Worm (Caenorhabditis elegans) whole organism, L1 larva: ENCODE measurements around the gene sdz-4.
A peak's percentile ranks its signal among the peaks of the same experiment; 100 is the strongest.

ENCODE experiments used
- C16A3.4 ChIP-seq: fragments of 150-350 bp; optimal IDR thresholded peaks from 2 replicates; lab custom pipeline; 2014; ENCODE audit warnings: missing biosample characterization, missing genetic modification characterization
- F16B12.6 ChIP-seq: fragments of 150-350 bp; optimal IDR thresholded peaks from 2 replicates; lab custom pipeline; 2014; ENCODE audit warnings: missing biosample characterization, missing genetic modification characterization
- Y116A8C.19 ChIP-seq: sonication (generic microtip); optimal IDR thresholded peaks from 2 replicates; lab custom pipeline; 2016; ENCODE audit warnings: missing compliant biosample characterization, missing genetic modification characterization, borderline replicate concordance
- alr-1 ChIP-seq: fragments of 200-800 bp; sonication (Bioruptor generic); optimal IDR thresholded peaks from 2 replicates; lab custom pipeline; 2018; ENCODE audit warnings: borderline replicate concordance, mild to moderate bottlenecking, missing genetic modification characterization, missing compliant biosample characterization
- aly-2 ChIP-seq: fragments of 150-350 bp; optimal IDR thresholded peaks from 2 replicates; lab custom pipeline; 2014; ENCODE audit warnings: missing biosample characterization, missing genetic modification characterization
- ceh-82 ChIP-seq, 3 experiments: fragments of 150-350 bp in 1 of 3; sonication (generic microtip) in 2 of 3; optimal IDR thresholded peaks; 2 replicates each; lab custom pipeline; 2014 to 2017; ENCODE audit warnings: missing biosample characterization in 3 of 3, missing genetic modification characterization in 3 of 3
- dpl-1 ChIP-seq, 3 experiments: fragments of 150-350 bp in 2 of 3; sonication (generic microtip) in 1 of 3; optimal IDR thresholded peaks; 2 replicates each; lab custom pipeline; 2014 to 2017; ENCODE audit warnings: missing biosample characterization in 3 of 3, missing genetic modification characterization in 3 of 3, missing genetic modification reagents in 3 of 3
- efl-1 ChIP-seq, 4 experiments: fragments of 150-350 bp; optimal IDR thresholded peaks in 3 of 4; peaks in 1 of 4; 1 replicate in 1 of 4; 2 replicates in 3 of 4; lab custom pipeline; 2014; ENCODE audit warnings: missing biosample characterization in 2 of 4, missing genetic modification characterization in 2 of 4, missing genetic modification reagents in 2 of 4
- egl-13 ChIP-seq: sonication (generic microtip); optimal IDR thresholded peaks from 2 replicates; lab custom pipeline; 2016; ENCODE audit warnings: missing genotype, missing genetic modification reagents, missing genetic modification characterization, missing compliant biosample characterization
- elt-2 ChIP-seq: sonication (generic microtip); optimal IDR thresholded peaks from 2 replicates; lab custom pipeline; 2016; ENCODE audit warnings: missing genetic modification characterization, mild to moderate bottlenecking, inconsistent platforms, missing compliant biosample characterization, missing genetic modification reagents
- fkh-10 ChIP-seq: sonication (generic microtip); optimal IDR thresholded peaks from 2 replicates; lab custom pipeline; 2017; ENCODE audit warnings: missing biosample characterization, missing genetic modification reagents, missing genetic modification characterization
- fkh-8 ChIP-seq: sonication (generic microtip); optimal IDR thresholded peaks from 2 replicates; lab custom pipeline; 2016; ENCODE audit warnings: mild to moderate bottlenecking, missing genetic modification characterization, missing compliant biosample characterization
- fos-1 ChIP-seq: fragments of 150-350 bp; optimal IDR thresholded peaks from 2 replicates; lab custom pipeline; 2014; ENCODE audit warnings: missing biosample characterization, missing genetic modification characterization
- grh-1 ChIP-seq: fragments of 200-800 bp; sonication (Bioruptor generic); IDR thresholded peaks from 2 replicates; pipeline ENCODE4 v1.3.6; 2022; ENCODE audit warnings: missing genetic modification reagents, missing genetic modification characterization, missing compliant biosample characterization
- hpl-2 ChIP-seq: fragments of 150-350 bp; optimal IDR thresholded peaks from 2 replicates; lab custom pipeline; 2014; ENCODE audit warnings: missing biosample characterization, missing genetic modification reagents, missing genetic modification characterization
- lin-14 ChIP-seq: fragments of 200-800 bp; sonication (Bioruptor generic); optimal IDR thresholded peaks from 2 replicates; lab custom pipeline; 2018; ENCODE audit warnings: mild to moderate bottlenecking, missing genetic modification characterization, moderate library complexity, missing compliant biosample characterization
- lin-15B ChIP-seq: fragments of 150-350 bp; sonication (generic microtip); optimal IDR thresholded peaks from 3 replicates; lab custom pipeline; 2014; ENCODE audit warnings: missing biosample characterization, missing genetic modification characterization
- lin-35 ChIP-seq, 2 experiments: fragments of 150-350 bp; optimal IDR thresholded peaks; 2 replicates each; lab custom pipeline; 2014; ENCODE audit warnings: missing biosample characterization in 2 of 2, missing genetic modification characterization in 2 of 2, missing genetic modification reagents in 2 of 2
- lin-39 ChIP-seq: fragments of 150-350 bp; optimal IDR thresholded peaks from 2 replicates; lab custom pipeline; 2014; ENCODE audit warnings: missing biosample characterization, missing genetic modification reagents, missing genetic modification characterization
- lir-3 ChIP-seq: sonication (generic microtip); optimal IDR thresholded peaks from 2 replicates; lab custom pipeline; 2016; ENCODE audit warnings: mild to moderate bottlenecking, missing genetic modification characterization, moderate library complexity, missing compliant biosample characterization; ENCODE audit not compliant: poor library complexity
- lsy-2 ChIP-seq, 2 experiments: fragments of 150-350 bp; optimal IDR thresholded peaks; 2 replicates each; lab custom pipeline; 2014; ENCODE audit warnings: missing biosample characterization in 2 of 2, missing genetic modification characterization in 2 of 2
- mef-2 ChIP-seq: fragments of 150-350 bp; optimal IDR thresholded peaks from 2 replicates; lab custom pipeline; 2014; ENCODE audit warnings: missing biosample characterization, missing genetic modification characterization
- nhr-11 ChIP-seq: fragments of 150-350 bp; optimal IDR thresholded peaks from 2 replicates; lab custom pipeline; 2014; ENCODE audit warnings: missing biosample characterization, missing genetic modification characterization
- nhr-20 ChIP-seq: sonication (generic microtip); optimal IDR thresholded peaks from 2 replicates; lab custom pipeline; 2016; ENCODE audit warnings: mild to moderate bottlenecking, missing genetic modification characterization, missing compliant biosample characterization
- nhr-237 ChIP-seq: fragments of 150-350 bp; optimal IDR thresholded peaks from 2 replicates; lab custom pipeline; 2014; ENCODE audit warnings: missing biosample characterization, missing genetic modification characterization
- nhr-84 ChIP-seq: sonication (generic microtip); optimal IDR thresholded peaks from 2 replicates; lab custom pipeline; 2017; ENCODE audit warnings: missing biosample characterization, missing genetic modification characterization
- nhr-85 ChIP-seq: sonication (generic microtip); peaks from one replicate; lab custom pipeline; 2016; ENCODE audit warnings: missing genetic modification characterization, inconsistent platforms, missing compliant biosample characterization
- nhr-90 ChIP-seq: sonication (generic microtip); optimal IDR thresholded peaks from 2 replicates; lab custom pipeline; 2016; ENCODE audit warnings: mild to moderate bottlenecking, missing genetic modification characterization, missing compliant biosample characterization; ENCODE audit not compliant: poor library complexity
- rnt-1 ChIP-seq: sonication (generic microtip); optimal IDR thresholded peaks from 2 replicates; lab custom pipeline; 2016; ENCODE audit warnings: mild to moderate bottlenecking, missing genetic modification characterization, moderate library complexity, missing compliant biosample characterization
- skn-1 ChIP-seq: fragments of 150-350 bp; optimal IDR thresholded peaks from 2 replicates; lab custom pipeline; 2014; ENCODE audit warnings: missing biosample characterization, missing genetic modification characterization
- snpc-4 ChIP-seq: fragments of 150-350 bp; optimal IDR thresholded peaks from 2 replicates; lab custom pipeline; 2014; ENCODE audit warnings: missing biosample characterization, missing genetic modification characterization
- snu-23 ChIP-seq: sonication (generic microtip); optimal IDR thresholded peaks from 2 replicates; lab custom pipeline; 2016; ENCODE audit warnings: missing genetic modification characterization, missing compliant biosample characterization
- sup-37 ChIP-seq: fragments of 200-800 bp; sonication (Bioruptor generic); optimal IDR thresholded peaks from 2 replicates; lab custom pipeline; 2018; ENCODE audit warnings: mild to moderate bottlenecking, missing genetic modification characterization, missing compliant biosample characterization
- swsn-7 ChIP-seq: sonication (generic microtip); optimal IDR thresholded peaks from 2 replicates; lab custom pipeline; 2016; ENCODE audit warnings: missing genetic modification characterization, missing compliant biosample characterization
- tlp-1 ChIP-seq: fragments of 150-350 bp; optimal IDR thresholded peaks from 2 replicates; lab custom pipeline; 2014; ENCODE audit warnings: missing biosample characterization, missing genetic modification characterization
- unc-30 ChIP-seq: sonication (generic microtip); optimal IDR thresholded peaks from 2 replicates; lab custom pipeline; 2017; ENCODE audit warnings: missing biosample characterization, missing genetic modification characterization
- unc-62 ChIP-seq: fragments of 150-350 bp; optimal IDR thresholded peaks from 2 replicates; lab custom pipeline; 2014; ENCODE audit warnings: missing biosample characterization, missing genetic modification reagents, missing genetic modification characterization
- unc-86 ChIP-seq: sonication (generic microtip); optimal IDR thresholded peaks from 2 replicates; lab custom pipeline; 2016; ENCODE audit warnings: missing genetic modification characterization, missing compliant biosample characterization
- unc-98 ChIP-seq: fragments of 200-800 bp; sonication (Bioruptor generic); IDR thresholded peaks from 2 replicates; pipeline ENCODE4 v1.3.6; 2022; ENCODE audit warnings: missing genetic modification characterization, missing compliant biosample characterization
- xbp-1 ChIP-seq: sonication (generic microtip); optimal IDR thresholded peaks from 2 replicates; lab custom pipeline; 2016; ENCODE audit warnings: missing genetic modification characterization, missing compliant biosample characterization
- zag-1 ChIP-seq: fragments of 150-350 bp; optimal IDR thresholded peaks from 2 replicates; lab custom pipeline; 2014; ENCODE audit warnings: missing biosample characterization, missing genetic modification characterization
- zip-4 ChIP-seq: fragments of 200-800 bp; sonication (Bioruptor generic); optimal IDR thresholded peaks from 2 replicates; lab custom pipeline; 2018; ENCODE audit warnings: mild to moderate bottlenecking, missing genetic modification characterization, moderate library complexity, missing compliant biosample characterization
- ztf-11 ChIP-seq, 2 experiments: sonication (generic microtip); optimal IDR thresholded peaks; 2 replicates each; lab custom pipeline; 2016 to 2017; ENCODE audit warnings: missing genetic modification characterization in 2 of 2, missing biosample characterization in 1 of 2, missing compliant biosample characterization in 1 of 2
- ztf-4 ChIP-seq: fragments of 150-350 bp; optimal IDR thresholded peaks from 2 replicates; lab custom pipeline; 2014; ENCODE audit warnings: missing biosample characterization, missing genetic modification characterization

sdz-4 gene

ce11 chrII:958618-959017 is at the start of gene sdz-4:
Gene sdz-4, plus strand, starts transcription at chrII:958918.
- TF ChIP-seq lir-3 (tag; lab: Kevin White, UChicago) (no peak), Y116A8C.19 (no peak), mef-2 (no peak), tlp-1 (no peak), zip-4 (GFP tag; lab: Kevin White, UChicago) (no peak), lin-35 (GFP tag; optimal IDR thresholded peaks at IDR 0.05; lab: Kevin White, UChicago) (no peak), ztf-4 (tag; lab: Kevin White, UChicago) (no peak), fkh-8 (tag; lab: Kevin White, UChicago) (no peak), snu-23 (GFP tag; lab: Kevin White, UChicago) (no peak), ztf-11 (tag; optimal IDR thresholded peaks at IDR 0.05; lab: Kevin White, UChicago) (no peak), hpl-2 (GFP tag; lab: Kevin White, UChicago) (no peak), xbp-1 (tag; lab: Kevin White, UChicago) (no peak), nhr-20 (no peak), zag-1 (tag; lab: Kevin White, UChicago) (no peak), grh-1 (GFP tag; lab: Robert Waterston, UW) (no peak), nhr-84 (tag; lab: Kevin White, UChicago) (no peak), nhr-11 (tag; lab: Kevin White, UChicago) (no peak), fkh-10 (GFP tag; lab: Kevin White, UChicago) (no peak), dpl-1 (GFP tag; optimal IDR thresholded peaks at IDR 0.05; lab: Kevin White, UChicago) (no peak)

ce11 chrII:909554-909953 is 49.2 kb upstream of the sdz-4 start, which contains the start of the genes fbxc-24 and fbxc-27:
Gene fbxc-24, minus strand, starts transcription at chrII:909654.
Gene fbxc-27, plus strand, starts transcription at chrII:909769.
- TF ChIP-seq unc-98, result no peak
- no peak for TF ChIP-seq fos-1 (tag; lab: Kevin White, UChicago)
- TF ChIP-seq nhr-90 (tag; lab: Kevin White, UChicago), result no peak

DNA sequence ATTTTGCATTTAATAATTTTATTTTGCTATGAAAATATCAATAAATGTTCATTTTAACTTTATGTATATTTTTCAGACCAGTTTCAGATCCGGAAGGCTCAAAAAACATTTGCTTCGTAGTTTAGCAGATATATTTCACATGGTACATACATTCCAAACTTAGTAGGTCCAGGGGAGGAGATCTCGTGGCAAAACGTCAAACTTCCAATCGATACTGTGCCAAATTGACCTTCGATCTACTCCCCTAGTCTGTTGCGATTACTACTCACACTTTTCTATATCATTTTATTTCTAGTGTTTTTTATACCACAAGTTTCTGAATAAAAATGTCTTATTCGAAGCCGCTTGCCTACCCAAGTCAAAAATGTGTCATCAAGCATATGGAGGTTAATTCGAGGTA is 47.0 kb upstream of the sdz-4 start, which contains the start of gene fbxc-31:
Gene fbxc-31 (plus strand): TSS at position 301 of the 400 bp plus-strand sequence.
- no peak for TF ChIP-seq sup-37 (GFP tag; lab: Kevin White, UChicago)
- TF ChIP-seq efl-1 (optimal IDR thresholded peaks at IDR 0.05; lab: Kevin White, UChicago), result no peak
- peak in 1 of 2 experiments; percentile 15 for TF ChIP-seq efl-1 (GFP tag; optimal IDR thresholded peaks at IDR 0.05 in 1 of 2; lab: Kevin White, UChicago)

- TF ChIP-seq lsy-2 (tag; optimal IDR thresholded peaks at IDR 0.05; lab: Kevin White, UChicago), result peak; percentile 31 to 66
- peak; percentile 38 for TF ChIP-seq skn-1 (tag; lab: Kevin White, UChicago)
- peak; percentile 29 for TF ChIP-seq C16A3.4 (tag; lab: Kevin White, UChicago)
- no peak for TF ChIP-seq unc-62
- TF ChIP-seq nhr-85, result peak; percentile 0
- peak; percentile 41 for TF ChIP-seq elt-2 (tag; lab: Kevin White, UChicago)
- TF ChIP-seq F16B12.6 (tag; lab: Kevin White, UChicago), result peak; percentile 30
- peak; percentile 63 to 64 for TF ChIP-seq efl-1 (optimal IDR thresholded peaks at IDR 0.05; lab: Kevin White, UChicago)
- TF ChIP-seq efl-1 (GFP tag; optimal IDR thresholded peaks at IDR 0.05 in 1 of 2; lab: Kevin White, UChicago), result peak; percentile 58 to 92
- TF ChIP-seq swsn-7 (tag; lab: Kevin White, UChicago), result peak; percentile 26
- TF ChIP-seq lin-15B (tag; lab: Kevin White, UChicago), result peak; percentile 62
- TF ChIP-seq lin-39 (tag; lab: Kevin White, UChicago), result no peak
- TF ChIP-seq unc-86 (tag; lab: Kevin White, UChicago), result no peak
- peak; percentile 4 for TF ChIP-seq nhr-20
- TF ChIP-seq alr-1 (tag; lab: Kevin White, UChicago), result no peak
- no peak for TF ChIP-seq unc-30 (tag; lab: Kevin White, UChicago)
- TF ChIP-seq ceh-82 (tag; optimal IDR thresholded peaks at IDR 0.05; lab: Kevin White, UChicago), result peak in 1 of 3 experiments; percentile 31
- peak; percentile 13 for TF ChIP-seq snpc-4 (tag; lab: Kevin White, UChicago)
- TF ChIP-seq rnt-1, result peak; percentile 34
- no peak for TF ChIP-seq nhr-237 (tag; lab: Kevin White, UChicago)
- TF ChIP-seq lin-14 (GFP tag; lab: Kevin White, UChicago), result peak; percentile 57
- TF ChIP-seq egl-13, result no peak
- TF ChIP-seq aly-2 (tag; lab: Kevin White, UChicago), result no peak
- peak; percentile 23 to 43 for TF ChIP-seq lin-35 (GFP tag; optimal IDR thresholded peaks at IDR 0.05; lab: Kevin White, UChicago)
- peak in 2 of 3 experiments; percentile 27 to 62 for TF ChIP-seq dpl-1 (GFP tag; optimal IDR thresholded peaks at IDR 0.05; lab: Kevin White, UChicago)
These were observed 45.4 kb upstream of the sdz-4 start, which contains the start of gene fbxc-33 for ce11 chrII:913222-913722. Gene fbxc-33, plus strand, starts transcription at chrII:913672.
